Worm (Caenorhabditis elegans): Measurements from ENCODE around the gene ykt-6.

The ykt-6 gene

ce11 chrIII:7292569-7292968 lies 5.2 kb upstream of the ykt-6 start (continued):
- TF ChIP-seq unc-62 (GFP tag; optimal IDR thresholded peaks at IDR 0.05), result no peak
- TF ChIP-seq unc-39 (tag; optimal IDR thresholded peaks at IDR 0.05), result no peak
- TF ChIP-seq lin-15B (tag; optimal IDR thresholded peaks at IDR 0.05), result peak; percentile 15

ce11 chrIII:7291216-7291615 lies 3.8 kb upstream of the ykt-6 start:
- peak; percentile 27 for TF ChIP-seq nfya-1 (tag; optimal IDR thresholded peaks at IDR 0.05; ENCODE audit: insufficient read depth)
- no peak for TF ChIP-seq skn-1 (tag; optimal IDR thresholded peaks at IDR 0.05)

DNA sequence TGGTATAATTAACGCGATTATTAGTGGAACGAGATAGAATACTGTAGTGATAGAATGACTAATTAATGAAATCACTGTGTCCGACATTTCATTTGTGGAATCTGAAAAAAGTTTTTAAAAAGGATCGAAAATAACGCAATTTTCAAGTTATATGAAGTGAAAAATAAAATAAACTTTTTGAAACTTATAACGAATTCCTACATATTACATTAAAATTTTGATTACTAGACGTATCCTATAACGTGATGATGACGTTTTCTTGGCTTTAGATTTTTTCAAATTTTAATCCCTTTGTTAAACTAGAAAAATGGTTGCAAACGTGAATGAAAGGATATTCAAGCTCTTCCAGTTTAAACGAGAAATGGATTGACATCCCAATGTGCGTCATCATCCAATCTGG lies 3.1 kb upstream of the ykt-6 start, which contains the start of gene algn-11:
Gene algn-11, minus strand, starts transcription at position 101 of the 400 bp plus-strand sequence.
- no peak for TF ChIP-seq nhr-12 (tag; optimal IDR thresholded peaks at IDR 0.05)
- TF ChIP-seq elt-1 (tag; optimal IDR thresholded peaks at IDR 0.05), result no peak
- no peak for TF ChIP-seq daf-12 (tag; optimal IDR thresholded peaks at IDR 0.05)
- no peak for TF ChIP-seq nhr-28 (tag; optimal IDR thresholded peaks at IDR 0.05)
- TF ChIP-seq hmg-11 (tag; optimal IDR thresholded peaks at IDR 0.05), result no peak
- TF ChIP-seq ceh-16 (tag; optimal IDR thresholded peaks at IDR 0.05), result no peak
- no peak for TF ChIP-seq ceh-82 (tag; optimal IDR thresholded peaks at IDR 0.05)
- TF ChIP-seq sea-2 (GFP tag; optimal IDR thresholded peaks at IDR 0.05), result no peak
- no peak for TF ChIP-seq ama-1 (optimal IDR thresholded peaks at IDR 0.05)
- no peak for TF ChIP-seq nfya-1 (tag; optimal IDR thresholded peaks at IDR 0.05; ENCODE audit: insufficient read depth)
- TF ChIP-seq mdl-1 (tag; optimal IDR thresholded peaks at IDR 0.05), result no peak
- TF ChIP-seq nhr-11 (tag; optimal IDR thresholded peaks at IDR 0.05), result no peak
- no peak for TF ChIP-seq elt-3 (tag; optimal IDR thresholded peaks at IDR 0.05)
- TF ChIP-seq mml-1 (tag; optimal IDR thresholded peaks at IDR 0.05), result no peak

ce11 chrIII:7285783-7286182 lies 1.6 kb downstream of the ykt-6 start, which contains the start of gene pho-5:
Gene pho-5, minus strand, starts transcription at chrIII:7285883.
- no peak for TF ChIP-seq R02D3.7 (tag; optimal IDR thresholded peaks at IDR 0.05)
- TF ChIP-seq tbx-2 (tag; optimal IDR thresholded peaks at IDR 0.05), result no peak
- no peak for TF ChIP-seq snpc-4 (tag; optimal IDR thresholded peaks at IDR 0.05)
- TF ChIP-seq nhr-43 (tag; optimal IDR thresholded peaks at IDR 0.05; ENCODE audit: poor library complexity, severe bottlenecking), result no peak
- no peak for TF ChIP-seq nhr-28 (tag; optimal IDR thresholded peaks at IDR 0.05)
- TF ChIP-seq nfya-1 (tag; optimal IDR thresholded peaks at IDR 0.05; ENCODE audit: insufficient read depth), result no peak
- no peak for TF ChIP-seq lsy-12 (tag; optimal IDR thresholded peaks at IDR 0.05)
- TF ChIP-seq nhr-12 (tag; optimal IDR thresholded peaks at IDR 0.05), result no peak
- no peak for TF ChIP-seq daf-12 (tag; optimal IDR thresholded peaks at IDR 0.05)
- TF ChIP-seq aly-2 (tag; optimal IDR thresholded peaks at IDR 0.05), result no peak
- no peak for TF ChIP-seq jun-1 (tag; optimal IDR thresholded peaks at IDR 0.05)
- no peak for TF ChIP-seq zag-1 (tag; optimal IDR thresholded peaks at IDR 0.05)
- no peak for TF ChIP-seq nhr-23 (tag; optimal IDR thresholded peaks at IDR 0.05)
- TF ChIP-seq eor-1 (tag; optimal IDR thresholded peaks at IDR 0.05), result no peak
- TF ChIP-seq elt-2 (tag; optimal IDR thresholded peaks at IDR 0.05), result no peak
- TF ChIP-seq mml-1 (tag; optimal IDR thresholded peaks at IDR 0.05), result no peak
- no peak for TF ChIP-seq ZK546.5 (tag; optimal IDR thresholded peaks at IDR 0.05)

- TF ChIP-seq nfya-1 (tag; optimal IDR thresholded peaks at IDR 0.05; ENCODE audit: insufficient read depth) (peak; percentile 21), egl-27 (tag; optimal IDR thresholded peaks at IDR 0.05) (no peak), pqm-1 (tag; optimal IDR thresholded peaks at IDR 0.05) (no peak), pha-4 (tag; optimal IDR thresholded peaks at IDR 0.05) (peak; percentile 31), R02D3.7 (tag; optimal IDR thresholded peaks at IDR 0.05) (peak; percentile 42)
Measured at ce11 chrIII:7281179-7281578, 6.2 kb downstream of the ykt-6 start, which contains the start of gene B0361.3. Gene B0361.3, plus strand, starts transcription at chrIII:7281462.

DNA sequence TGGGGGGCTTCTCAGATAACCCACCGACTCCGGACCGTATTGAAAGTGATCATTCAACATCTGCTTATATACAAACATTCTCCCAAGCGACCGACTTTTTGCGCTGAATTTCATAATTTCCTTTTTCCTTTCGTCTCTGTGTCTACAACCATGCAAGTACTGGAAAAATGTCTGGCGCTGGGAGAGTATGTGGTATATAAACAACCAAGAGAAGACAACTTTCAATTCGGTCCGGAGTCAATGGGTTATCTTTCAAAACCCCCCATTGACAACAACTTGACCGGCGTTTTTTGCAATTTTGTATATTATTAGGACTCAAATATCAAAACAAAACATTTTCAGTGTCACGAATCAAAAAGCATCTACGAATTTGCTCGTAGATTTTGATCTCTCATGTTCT lies 8.9 kb downstream of the ykt-6 start:
- TF ChIP-seq nhr-43 (tag; optimal IDR thresholded peaks at IDR 0.05; ENCODE audit: poor library complexity, severe bottlenecking) (peak; percentile 38), lin-15B (tag; optimal IDR thresholded peaks at IDR 0.05) (peak; percentile 18), jun-1 (tag; optimal IDR thresholded peaks at IDR 0.05) (peak; percentile 56), skn-1 (tag; optimal IDR thresholded peaks at IDR 0.05) (no peak), aly-2 (tag; optimal IDR thresholded peaks at IDR 0.05) (no peak), R02D3.7 (tag; optimal IDR thresholded peaks at IDR 0.05) (peak; percentile 6), elt-2 (tag; optimal IDR thresholded peaks at IDR 0.05) (peak; percentile 45), nhr-23 (tag; optimal IDR thresholded peaks at IDR 0.05) (peak; percentile 45), nhr-77 (tag; optimal IDR thresholded peaks at IDR 0.05) (peak; percentile 49), nfya-1 (tag; optimal IDR thresholded peaks at IDR 0.05; ENCODE audit: insufficient read depth) (peak; percentile 44), pha-4 (tag; optimal IDR thresholded peaks at IDR 0.05) (peak; percentile 82), lsy-12 (tag; optimal IDR thresholded peaks at IDR 0.05) (peak; percentile 75), hmg-11 (tag; optimal IDR thresholded peaks at IDR 0.05) (peak; percentile 49), ceh-28 (tag; optimal IDR thresholded peaks at IDR 0.05) (peak; percentile 45), nhr-11 (tag; optimal IDR thresholded peaks at IDR 0.05) (peak; percentile 39), nhr-67 (tag; optimal IDR thresholded peaks at IDR 0.05) (no peak), snpc-4 (tag; optimal IDR thresholded peaks at IDR 0.05) (peak; percentile 99), nhr-28 (tag; optimal IDR thresholded peaks at IDR 0.05) (no peak)
